Fruit fly (Drosophila melanogaster) whole organism, wandering third instar larva: ENCODE data around the gene CG12010.

Source experiments
- Abd-B ChIP-seq: fragments of >200 bp; optimal IDR thresholded peaks from 2 replicates; lab custom pipeline; 2017; ENCODE audit warnings: missing biosample characterization, missing genetic modification characterization
- HLH106 ChIP-seq: fragments of 200-800 bp; optimal IDR thresholded peaks from 3 replicates; lab custom pipeline; 2019; ENCODE audit warnings: missing biosample characterization, mild to moderate bottlenecking, missing genetic modification characterization, moderate library complexity
- N ChIP-seq: fragments of >200 bp; optimal IDR thresholded peaks from 2 replicates; lab custom pipeline; 2018; ENCODE audit warnings: missing biosample characterization, missing external identifiers, missing genetic modification characterization
- dsf ChIP-seq: sonication (Bioruptor generic); optimal IDR thresholded peaks from 2 replicates; lab custom pipeline; 2016; ENCODE audit warnings: missing biosample characterization, missing genetic modification characterization, borderline replicate concordance
- ey ChIP-seq: fragments of 200-800 bp; sonication (Bioruptor generic); optimal IDR thresholded peaks from 2 replicates; lab custom pipeline; 2016; ENCODE audit warnings: missing biosample characterization, missing genetic modification characterization
- lola ChIP-seq: fragments of >200 bp; optimal IDR thresholded peaks from 2 replicates; lab custom pipeline; 2017; ENCODE audit warnings: missing biosample characterization, missing genetic modification characterization
- psq ChIP-seq: fragments of 200-800 bp; sonication (Bioruptor generic); optimal IDR thresholded peaks from 3 replicates; lab custom pipeline; 2017; ENCODE audit warnings: missing biosample characterization, mild to moderate bottlenecking, missing genetic modification characterization, moderate library complexity

- TF ChIP-seq lola (GFP tag; lab: Kevin White, UChicago) (no peak), psq (GFP tag; lab: Kevin White, UChicago) (peak; percentile 96), HLH106 (tag; lab: Kevin White, UChicago) (peak; percentile 84), Abd-B (no peak), N (GFP tag; lab: Kevin White, UChicago) (no peak), dsf (GFP tag; lab: Kevin White, UChicago) (peak; percentile 62), ey (peak; percentile 98)
These were observed 21.0 kb downstream of the CG12010 start for dm6 chr3L:3394854-3395723.
